Worm (Caenorhabditis elegans): ENCODE data around the gene osm-10.

ce11 chrIII:7197973-7198372 lies 45.1 kb upstream of the osm-10 start, which contains the start of gene exos-9:
- no peak for TF ChIP-seq B0261.1 (tag; optimal IDR thresholded peaks at IDR 0.05)
- no peak for TF ChIP-seq egrh-3 (GFP tag; IDR thresholded peaks at IDR 0.05)
- no peak for TF ChIP-seq unc-130 (GFP tag; optimal IDR thresholded peaks at IDR 0.05)
